Worm (Caenorhabditis elegans) whole organism, L2 larva: Measurements from ENCODE around the gene nlp-24.

Experiments
- C34F6.9 ChIP-seq: fragments of 150-350 bp; optimal IDR thresholded peaks from 2 replicates; lab custom pipeline; 2014; ENCODE audit warnings: missing biosample characterization, missing genetic modification characterization
- F13H6.1 ChIP-seq: sonication (generic microtip); optimal IDR thresholded peaks from 2 replicates; lab custom pipeline; 2016; ENCODE audit warnings: missing genetic modification characterization, missing compliant biosample characterization
- R02D3.7 ChIP-seq: fragments of 150-350 bp; optimal IDR thresholded peaks from 2 replicates; lab custom pipeline; 2014; ENCODE audit warnings: missing biosample characterization, missing genetic modification characterization
- Y55F3AM.14 ChIP-seq: fragments of 200-800 bp; sonication (Bioruptor generic); optimal IDR thresholded peaks from 2 replicates; lab custom pipeline; 2018; ENCODE audit warnings: mild to moderate bottlenecking, missing genetic modification characterization, missing compliant biosample characterization
- ZK546.5 ChIP-seq: sonication (generic microtip); optimal IDR thresholded peaks from 2 replicates; lab custom pipeline; 2017; ENCODE audit warnings: missing biosample characterization, missing genetic modification characterization
- aly-2 ChIP-seq: fragments of 150-350 bp; optimal IDR thresholded peaks from 2 replicates; lab custom pipeline; 2014; ENCODE audit warnings: missing biosample characterization, missing genetic modification characterization
- ama-1 ChIP-seq: fragments of 150-350 bp; optimal IDR thresholded peaks from 2 replicates; lab custom pipeline; 2018; ENCODE audit warnings: inconsistent platforms
- blmp-1 ChIP-seq: sonication (generic microtip); optimal IDR thresholded peaks from 2 replicates; lab custom pipeline; 2017; ENCODE audit warnings: missing genetic modification characterization, mild to moderate bottlenecking, missing compliant biosample characterization, antibody characterized with exemption, moderate library complexity; ENCODE audit not compliant: insufficient read depth
- ceh-16 ChIP-seq: fragments of 150-350 bp; optimal IDR thresholded peaks from 2 replicates; lab custom pipeline; 2014; ENCODE audit warnings: missing biosample characterization, missing genetic modification characterization
- crh-2 ChIP-seq: sonication (generic microtip); optimal IDR thresholded peaks from 2 replicates; lab custom pipeline; 2017; ENCODE audit warnings: missing biosample characterization, missing genetic modification characterization
- dmd-4 ChIP-seq: sonication (generic microtip); optimal IDR thresholded peaks from 2 replicates; lab custom pipeline; 2017; ENCODE audit warnings: missing biosample characterization, missing genetic modification characterization
- egl-27 ChIP-seq: sonication (generic microtip); optimal IDR thresholded peaks from 3 replicates; lab custom pipeline; 2017; ENCODE audit warnings: missing biosample characterization, missing genetic modification reagents, missing genetic modification characterization
- elt-1 ChIP-seq: fragments of 150-350 bp; optimal IDR thresholded peaks from 2 replicates; lab custom pipeline; 2014; ENCODE audit warnings: missing biosample characterization, missing genetic modification characterization
- fos-1 ChIP-seq: fragments of 150-350 bp; optimal IDR thresholded peaks from 2 replicates; lab custom pipeline; 2014; ENCODE audit warnings: missing biosample characterization, missing genetic modification characterization
- gmeb-1 ChIP-seq: fragments of 150-350 bp; optimal IDR thresholded peaks from 2 replicates; lab custom pipeline; 2014; ENCODE audit warnings: missing biosample characterization, missing genetic modification characterization
- lin-11 ChIP-seq: fragments of 150-350 bp; sonication (generic microtip); optimal IDR thresholded peaks from 2 replicates; lab custom pipeline; 2014; ENCODE audit warnings: missing biosample characterization, missing genetic modification characterization, inconsistent platforms, mixed read lengths
- lin-13 ChIP-seq: fragments of 150-350 bp; optimal IDR thresholded peaks from 2 replicates; lab custom pipeline; 2014; ENCODE audit warnings: missing biosample characterization, missing genetic modification reagents, missing genetic modification characterization
- lin-39 ChIP-seq: fragments of 150-350 bp; optimal IDR thresholded peaks from 2 replicates; lab custom pipeline; 2014; ENCODE audit warnings: missing biosample characterization, missing genetic modification reagents, missing genetic modification characterization
- lsy-2 ChIP-seq, 2 experiments: fragments of 150-350 bp in 1 of 2; sonication (generic microtip) in 1 of 2; optimal IDR thresholded peaks; 2 replicates each; lab custom pipeline; 2014 to 2017; ENCODE audit warnings: missing biosample characterization in 2 of 2, missing genetic modification characterization in 2 of 2
- mab-5 ChIP-seq: fragments of 150-350 bp; optimal IDR thresholded peaks from 2 replicates; lab custom pipeline; 2014; ENCODE audit warnings: missing biosample characterization, missing genetic modification characterization
- mdl-1 ChIP-seq, 2 experiments: fragments of 150-350 bp in 1 of 2; sonication (generic microtip) in 1 of 2; optimal IDR thresholded peaks; 2 replicates each; lab custom pipeline; 2017; ENCODE audit warnings: missing biosample characterization in 2 of 2, missing genetic modification characterization in 2 of 2
- nhr-10 ChIP-seq: sonication (generic microtip); optimal IDR thresholded peaks from 2 replicates; lab custom pipeline; 2017; ENCODE audit warnings: missing biosample characterization, missing genetic modification characterization
- nhr-11 ChIP-seq: fragments of 150-350 bp; optimal IDR thresholded peaks from 2 replicates; lab custom pipeline; 2014; ENCODE audit warnings: missing biosample characterization, missing genetic modification characterization
- nhr-12 ChIP-seq: fragments of 150-350 bp; optimal IDR thresholded peaks from 2 replicates; lab custom pipeline; 2014; ENCODE audit warnings: missing biosample characterization, missing genetic modification characterization
- nhr-129 ChIP-seq: fragments of 150-350 bp; optimal IDR thresholded peaks from 2 replicates; lab custom pipeline; 2014; ENCODE audit warnings: missing biosample characterization, missing genetic modification characterization
- nhr-21 ChIP-seq: fragments of 150-350 bp; optimal IDR thresholded peaks from 2 replicates; lab custom pipeline; 2014; ENCODE audit warnings: missing biosample characterization, missing genetic modification characterization
- nhr-23 ChIP-seq: fragments of 150-350 bp; optimal IDR thresholded peaks from 2 replicates; lab custom pipeline; 2014; ENCODE audit warnings: missing biosample characterization, missing genetic modification reagents, missing genetic modification characterization
- nhr-237 ChIP-seq: fragments of 150-350 bp; optimal IDR thresholded peaks from 2 replicates; lab custom pipeline; 2014; ENCODE audit warnings: missing biosample characterization, missing genetic modification characterization
- nhr-25 ChIP-seq: fragments of 150-350 bp; sonication (generic microtip); optimal IDR thresholded peaks from 3 replicates; lab custom pipeline; 2014; ENCODE audit warnings: missing biosample characterization, missing genetic modification characterization
- nhr-6 ChIP-seq: fragments of 150-350 bp; optimal IDR thresholded peaks from 2 replicates; lab custom pipeline; 2014; ENCODE audit warnings: missing biosample characterization, missing genetic modification characterization
- peb-1 ChIP-seq: fragments of 150-350 bp; optimal IDR thresholded peaks from 2 replicates; lab custom pipeline; 2014; ENCODE audit warnings: missing biosample characterization, missing genetic modification characterization
- sem-4 ChIP-seq: fragments of 150-350 bp; optimal IDR thresholded peaks from 2 replicates; lab custom pipeline; 2014; ENCODE audit warnings: missing biosample characterization, missing genetic modification reagents, missing genetic modification characterization
- skn-1 ChIP-seq: sonication (generic microtip); optimal IDR thresholded peaks from 2 replicates; lab custom pipeline; 2017; ENCODE audit warnings: missing biosample characterization, missing genetic modification characterization
- sma-3 ChIP-seq: sonication (generic microtip); optimal IDR thresholded peaks from 2 replicates; lab custom pipeline; 2016; ENCODE audit warnings: missing genetic modification reagents, missing genetic modification characterization, missing compliant biosample characterization
- sma-9 ChIP-seq, 2 experiments: fragments of 150-350 bp in 1 of 2; sonication (generic microtip) in 1 of 2; optimal IDR thresholded peaks; 2 replicates each; lab custom pipeline; 2014 to 2016; ENCODE audit warnings: missing genetic modification characterization in 2 of 2, mild to moderate bottlenecking in 1 of 2, missing biosample characterization in 1 of 2, missing compliant biosample characterization in 1 of 2, missing genetic modification reagents in 1 of 2, moderate library complexity in 1 of 2
- snpc-4 ChIP-seq: fragments of 150-350 bp; optimal IDR thresholded peaks from 2 replicates; lab custom pipeline; 2014; ENCODE audit warnings: missing biosample characterization, missing genetic modification characterization
- unc-39 ChIP-seq: fragments of 150-350 bp; optimal IDR thresholded peaks from 2 replicates; lab custom pipeline; 2014; ENCODE audit warnings: missing biosample characterization, missing genetic modification characterization
- unc-55 ChIP-seq: fragments of 150-350 bp; sonication (generic microtip); optimal IDR thresholded peaks from 3 replicates; lab custom pipeline; 2014; ENCODE audit warnings: missing biosample characterization, missing genetic modification reagents, missing genetic modification characterization
- unc-62 ChIP-seq: fragments of 150-350 bp; optimal IDR thresholded peaks from 2 replicates; lab custom pipeline; 2014; ENCODE audit warnings: missing biosample characterization, missing genetic modification reagents, missing genetic modification characterization
- zag-1 ChIP-seq: fragments of 150-350 bp; optimal IDR thresholded peaks from 2 replicates; lab custom pipeline; 2014; ENCODE audit warnings: missing biosample characterization, missing genetic modification characterization
- ztf-4 ChIP-seq: fragments of 150-350 bp; optimal IDR thresholded peaks from 2 replicates; lab custom pipeline; 2014; ENCODE audit warnings: missing biosample characterization, missing genetic modification characterization

The nlp-24 gene

ce11 chrV:11615948-11616681 lies at the start of gene nlp-24:
nlp-24 (plus strand) TSS chrV:11616376.
- TF ChIP-seq nhr-11 (tag; lab: Kevin White, UChicago) (no peak), nhr-25 (tag; lab: Kevin White, UChicago) (peak; percentile 90), lsy-2 (tag; optimal IDR thresholded peaks at IDR 0.05; lab: Kevin White, UChicago) (peak in 1 of 2 experiments; percentile 46), ama-1 (peak; percentile 76), peb-1 (tag; lab: Kevin White, UChicago) (no peak), nhr-6 (peak; percentile 49), zag-1 (tag; lab: Kevin White, UChicago) (no peak), sma-3 (GFP tag; lab: Kevin White, UChicago) (peak; percentile 39), ceh-16 (tag; lab: Kevin White, UChicago) (peak; percentile 61), elt-1 (tag; lab: Kevin White, UChicago) (peak; percentile 2), sma-9 (GFP tag; optimal IDR thresholded peaks at IDR 0.05; lab: Kevin White, UChicago) (peak; percentile 72), sma-9 (tag; optimal IDR thresholded peaks at IDR 0.05; lab: Kevin White, UChicago) (no peak), crh-2 (tag; lab: Kevin White, UChicago) (peak; percentile 19), blmp-1 (peak; percentile 79), nhr-129 (tag; lab: Kevin White, UChicago) (peak; percentile 24), Y55F3AM.14 (GFP tag; lab: Kevin White, UChicago) (no peak), nhr-21 (peak; percentile 70), fos-1 (tag; lab: Kevin White, UChicago) (peak; percentile 20)

- TF ChIP-seq ama-1 (no peak), nhr-21 (peak; percentile 4), unc-55 (GFP tag; lab: Kevin White, UChicago) (no peak), F13H6.1 (tag; lab: Kevin White, UChicago) (no peak), skn-1 (tag; lab: Kevin White, UChicago) (no peak), nhr-10 (no peak), fos-1 (tag; lab: Kevin White, UChicago) (peak; percentile 6), peb-1 (tag; lab: Kevin White, UChicago) (no peak), ZK546.5 (tag; lab: Kevin White, UChicago) (no peak), ztf-4 (peak; percentile 1), dmd-4 (tag; lab: Kevin White, UChicago) (no peak), unc-62 (GFP tag; lab: Kevin White, UChicago) (no peak), R02D3.7 (tag; lab: Kevin White, UChicago) (no peak), nhr-12 (tag; lab: Kevin White, UChicago) (no peak), mdl-1 (tag; optimal IDR thresholded peaks at IDR 0.05; lab: Kevin White, UChicago) (no peak), sma-9 (GFP tag; optimal IDR thresholded peaks at IDR 0.05; lab: Kevin White, UChicago) (peak; percentile 42), sma-9 (tag; optimal IDR thresholded peaks at IDR 0.05; lab: Kevin White, UChicago) (no peak), lin-39 (no peak), nhr-11 (tag; lab: Kevin White, UChicago) (no peak), unc-39 (tag; lab: Kevin White, UChicago) (no peak), nhr-25 (tag; lab: Kevin White, UChicago) (no peak), nhr-129 (tag; lab: Kevin White, UChicago) (peak; percentile 41)
- TF ChIP-seq, all 48 proteins: peak for 5
These were observed 46.0 kb upstream of the nlp-24 start, which contains the start of the genes nhr-101 and pms-2 for ce11 chrV:11570169-11570651. nhr-101 (plus strand) TSS chrV:11570476. pms-2 (minus strand) TSS chrV:11570601.

- peak; percentile 100 for TF ChIP-seq sma-9 (GFP tag; optimal IDR thresholded peaks at IDR 0.05; lab: Kevin White, UChicago)
- peak; percentile 32 for TF ChIP-seq sma-9 (tag; optimal IDR thresholded peaks at IDR 0.05; lab: Kevin White, UChicago)
- TF ChIP-seq egl-27 (tag; lab: Kevin White, UChicago) = peak; percentile 67
- TF ChIP-seq ztf-4 = peak; percentile 38
- TF ChIP-seq unc-39 (tag; lab: Kevin White, UChicago) = no peak
- no peak for TF ChIP-seq mab-5 (tag; lab: Kevin White, UChicago)
- peak; percentile 99 for TF ChIP-seq sma-3 (GFP tag; lab: Kevin White, UChicago)
- no peak for TF ChIP-seq peb-1 (tag; lab: Kevin White, UChicago)
- peak; percentile 49 for TF ChIP-seq C34F6.9 (tag; lab: Kevin White, UChicago)
- TF ChIP-seq unc-62 (GFP tag; lab: Kevin White, UChicago) = no peak
- TF ChIP-seq mdl-1 (tag; optimal IDR thresholded peaks at IDR 0.05; lab: Kevin White, UChicago) = peak; percentile 34 to 89
- TF ChIP-seq nhr-10 = peak; percentile 97
- TF ChIP-seq nhr-21 = peak; percentile 99
- no peak for TF ChIP-seq unc-55 (GFP tag; lab: Kevin White, UChicago)
- peak; percentile 4 for TF ChIP-seq nhr-11 (tag; lab: Kevin White, UChicago)
- TF ChIP-seq crh-2 (tag; lab: Kevin White, UChicago) = peak; percentile 96
- no peak for TF ChIP-seq nhr-237 (tag; lab: Kevin White, UChicago)
- TF ChIP-seq fos-1 (tag; lab: Kevin White, UChicago) = peak; percentile 86
- no peak for TF ChIP-seq nhr-23
- TF ChIP-seq snpc-4 (tag; lab: Kevin White, UChicago) = no peak
- TF ChIP-seq ama-1 = peak; percentile 44
- no peak for TF ChIP-seq zag-1 (tag; lab: Kevin White, UChicago)
- peak; percentile 63 for TF ChIP-seq gmeb-1
- TF ChIP-seq nhr-6 = peak; percentile 71
- TF ChIP-seq lin-13 (GFP tag; lab: Kevin White, UChicago) = peak; percentile 47
- peak; percentile 27 for TF ChIP-seq elt-1 (tag; lab: Kevin White, UChicago)
- TF ChIP-seq nhr-12 (tag; lab: Kevin White, UChicago) = no peak
- peak; percentile 91 for TF ChIP-seq nhr-129 (tag; lab: Kevin White, UChicago)
- TF ChIP-seq F13H6.1 (tag; lab: Kevin White, UChicago) = peak; percentile 97
- TF ChIP-seq ceh-16 (tag; lab: Kevin White, UChicago) = peak; percentile 45
- peak; percentile 90 for TF ChIP-seq sem-4 (tag; lab: Kevin White, UChicago)
- TF ChIP-seq lin-11 (tag; lab: Kevin White, UChicago) = no peak
- TF ChIP-seq aly-2 (tag; lab: Kevin White, UChicago) = no peak
These were observed 43.2 kb upstream of the nlp-24 start, which contains the start of the genes H12C20.7 and nhr-68 for ce11 chrV:11572803-11573490. H12C20.7 (minus strand) TSS chrV:11572990. nhr-68 (plus strand) TSS chrV:11573440.
